Fruit fly (Drosophila melanogaster) whole organism, prepupa: ENCODE data around the gene Pfas.

ENCODE experiments used
- CG10631 ChIP-seq: fragments of 200-800 bp; sonication (Bioruptor generic); optimal IDR thresholded peaks from 2 replicates; lab custom pipeline; 2016; ENCODE audit warnings: missing biosample characterization, missing genetic modification characterization
- CG11762 ChIP-seq: fragments of 200-800 bp; sonication (Bioruptor generic); optimal IDR thresholded peaks from 3 replicates; lab custom pipeline; 2016; ENCODE audit warnings: missing biosample characterization, missing genetic modification characterization; ENCODE audit not compliant: insufficient read depth
- CG15336 ChIP-seq: fragments of 200-800 bp; sonication (Bioruptor generic); IDR thresholded peaks from 2 replicates; pipeline ENCODE4 v1.3.6; 2022; ENCODE audit warnings: missing biosample characterization, missing genetic modification characterization
- CG1621 ChIP-seq: fragments of 200-800 bp; sonication (Bioruptor generic); optimal IDR thresholded peaks from 3 replicates; lab custom pipeline; 2018; ENCODE audit warnings: missing biosample characterization, mild to moderate bottlenecking, missing genetic modification characterization
- CG3032 ChIP-seq: fragments of 200-800 bp; optimal IDR thresholded peaks from 2 replicates; lab custom pipeline; 2019; ENCODE audit warnings: missing biosample characterization, mild to moderate bottlenecking, missing genetic modification characterization, moderate library complexity
- CG34406 ChIP-seq: fragments of 200-800 bp; sonication (Bioruptor generic); optimal IDR thresholded peaks from 3 replicates; lab custom pipeline; 2016; ENCODE audit warnings: missing biosample characterization, missing genetic modification characterization
- CG3919 ChIP-seq: fragments of 200-800 bp; sonication (Bioruptor generic); optimal IDR thresholded peaks from 3 replicates; lab custom pipeline; 2016; ENCODE audit warnings: missing biosample characterization, missing genetic modification characterization
- CG4318 ChIP-seq: fragments of 200-800 bp; sonication (Bioruptor generic); optimal IDR thresholded peaks from 3 replicates; lab custom pipeline; 2017; ENCODE audit warnings: missing biosample characterization, mild to moderate bottlenecking, missing genetic modification characterization
- CG6163 ChIP-seq: fragments of 200-800 bp; sonication (Bioruptor generic); IDR thresholded peaks from 3 replicates; pipeline ENCODE4 v1.3.6; 2022; ENCODE audit warnings: missing biosample characterization, missing genetic modification characterization
- CG6276 ChIP-seq: fragments of 200-800 bp; sonication (Bioruptor generic); optimal IDR thresholded peaks from 2 replicates; lab custom pipeline; 2017; ENCODE audit warnings: missing biosample characterization, mild to moderate bottlenecking, missing genetic modification characterization
- CG6808 ChIP-seq: fragments of 200-800 bp; sonication (Bioruptor generic); optimal IDR thresholded peaks from 3 replicates; lab custom pipeline; 2017; ENCODE audit warnings: missing biosample characterization, missing genetic modification characterization, mild to moderate bottlenecking, moderate library complexity, missing genetic modification reagents
- CG6854 ChIP-seq: fragments of 200-800 bp; sonication (Bioruptor generic); optimal IDR thresholded peaks from 2 replicates; lab custom pipeline; 2017; ENCODE audit warnings: missing biosample characterization, mild to moderate bottlenecking, missing genetic modification characterization
- CG7368 ChIP-seq: fragments of 200-800 bp; sonication (Bioruptor generic); optimal IDR thresholded peaks from 3 replicates; lab custom pipeline; 2016; ENCODE audit warnings: missing biosample characterization, missing genetic modification characterization
- CG8119 ChIP-seq: fragments of 200-800 bp; sonication (Bioruptor generic); IDR thresholded peaks from 3 replicates; pipeline ENCODE4 v1.3.6; 2022; ENCODE audit warnings: missing biosample characterization, missing genetic modification characterization
- CG8319 ChIP-seq: fragments of 200-800 bp; sonication (Bioruptor generic); optimal IDR thresholded peaks from 3 replicates; lab custom pipeline; 2016; ENCODE audit warnings: missing biosample characterization, missing genetic modification characterization
- CG9139 ChIP-seq: fragments of 200-800 bp; sonication (Bioruptor generic); optimal IDR thresholded peaks from 3 replicates; lab custom pipeline; 2017; ENCODE audit warnings: missing biosample characterization, mild to moderate bottlenecking, missing genetic modification characterization
- Eip78C ChIP-seq: fragments of 200-800 bp; sonication (Bioruptor generic); peaks from one replicate; lab custom pipeline; 2016; ENCODE audit warnings: missing biosample characterization, missing genetic modification characterization
- Eip93F ChIP-seq: fragments of 200-800 bp; sonication (Bioruptor generic); optimal IDR thresholded peaks from 2 replicates; lab custom pipeline; 2016; ENCODE audit warnings: missing biosample characterization, mild to moderate bottlenecking, missing genetic modification characterization
- Gug ChIP-seq: fragments of 200-800 bp; sonication (Bioruptor generic); IDR thresholded peaks from 2 replicates; pipeline ENCODE4 v1.3.6; 2022; ENCODE audit warnings: missing biosample characterization, missing genetic modification characterization
- Hr38 ChIP-seq: sonication (Bioruptor generic); optimal IDR thresholded peaks from 2 replicates; lab custom pipeline; 2016; ENCODE audit warnings: missing biosample characterization, missing genetic modification characterization
- Hr4 ChIP-seq: fragments of 200-800 bp; sonication (Bioruptor generic); optimal IDR thresholded peaks from 3 replicates; lab custom pipeline; 2016; ENCODE audit warnings: missing biosample characterization, missing genetic modification characterization
- Lpt ChIP-seq: fragments of 200-800 bp; sonication (Bioruptor generic); optimal IDR thresholded peaks from 3 replicates; lab custom pipeline; 2016; ENCODE audit warnings: missing biosample characterization, missing genetic modification characterization
- Met ChIP-seq: fragments of 200-800 bp; sonication (Bioruptor generic); optimal IDR thresholded peaks from 3 replicates; lab custom pipeline; 2016; ENCODE audit warnings: missing biosample characterization, missing genetic modification characterization
- Smox ChIP-seq: fragments of 200-800 bp; sonication (Bioruptor generic); optimal IDR thresholded peaks from 3 replicates; lab custom pipeline; 2016; ENCODE audit warnings: missing biosample characterization, missing genetic modification characterization
- Sox102F ChIP-seq: fragments of 200-800 bp; sonication (Bioruptor generic); optimal IDR thresholded peaks from 2 replicates; lab custom pipeline; 2016; ENCODE audit warnings: missing biosample characterization, mild to moderate bottlenecking, missing genetic modification characterization
- Sox14 ChIP-seq: fragments of 200-800 bp; sonication (Bioruptor generic); optimal IDR thresholded peaks from 3 replicates; lab custom pipeline; 2016; ENCODE audit warnings: missing biosample characterization, missing genetic modification characterization
- Sox15 ChIP-seq: fragments of 200-800 bp; sonication (Bioruptor generic); optimal IDR thresholded peaks from 3 replicates; lab custom pipeline; 2016; ENCODE audit warnings: missing biosample characterization, missing genetic modification characterization
- achi ChIP-seq: fragments of 200-800 bp; sonication (Bioruptor generic); optimal IDR thresholded peaks from 3 replicates; lab custom pipeline; 2016; ENCODE audit warnings: missing biosample characterization, missing genetic modification characterization
- acj6 ChIP-seq: fragments of 200-800 bp; sonication (Bioruptor generic); optimal IDR thresholded peaks from 3 replicates; lab custom pipeline; 2016; ENCODE audit warnings: missing biosample characterization, missing genetic modification characterization
- dac ChIP-seq: fragments of 200-800 bp; sonication (Bioruptor generic); optimal IDR thresholded peaks from 2 replicates; lab custom pipeline; 2017; ENCODE audit warnings: missing biosample characterization, mild to moderate bottlenecking, missing genetic modification characterization
- dsx ChIP-seq: fragments of 200-800 bp; optimal IDR thresholded peaks from 3 replicates; lab custom pipeline; 2019; ENCODE audit warnings: missing biosample characterization, mild to moderate bottlenecking, missing genetic modification characterization, moderate library complexity; ENCODE audit not compliant: poor library complexity, severe bottlenecking
- eg ChIP-seq: fragments of 200-800 bp; sonication (Bioruptor generic); IDR thresholded peaks from 3 replicates; pipeline ENCODE4 v1.3.6; 2022; ENCODE audit warnings: missing biosample characterization, missing genetic modification characterization
- esn ChIP-seq: fragments of 200-800 bp; sonication (Bioruptor generic); optimal IDR thresholded peaks from 2 replicates; lab custom pipeline; 2016; ENCODE audit warnings: missing biosample characterization, mild to moderate bottlenecking, missing genetic modification characterization, moderate library complexity
- fd59A ChIP-seq: fragments of 200-800 bp; sonication (Bioruptor generic); optimal IDR thresholded peaks from 2 replicates; lab custom pipeline; 2017; ENCODE audit warnings: missing biosample characterization, mild to moderate bottlenecking, missing genetic modification characterization, missing genetic modification reagents
- fd85E ChIP-seq: fragments of 200-800 bp; sonication (Bioruptor generic); optimal IDR thresholded peaks from 3 replicates; lab custom pipeline; 2016; ENCODE audit warnings: missing biosample characterization, missing genetic modification characterization
- fkh ChIP-seq: fragments of 200-800 bp; sonication (Bioruptor generic); optimal IDR thresholded peaks from 3 replicates; lab custom pipeline; 2017; ENCODE audit warnings: missing biosample characterization, mild to moderate bottlenecking, missing genetic modification characterization, moderate library complexity
- lz ChIP-seq: fragments of 200-800 bp; sonication (Bioruptor generic); optimal IDR thresholded peaks from 3 replicates; lab custom pipeline; 2016; ENCODE audit warnings: missing biosample characterization, missing genetic modification characterization
- pdm3 ChIP-seq: fragments of 200-800 bp; sonication (Bioruptor generic); optimal IDR thresholded peaks from 3 replicates; lab custom pipeline; 2016; ENCODE audit warnings: missing biosample characterization, missing genetic modification characterization
- salr ChIP-seq, 2 experiments: fragments of 200-800 bp; sonication (Bioruptor generic); optimal IDR thresholded peaks; 3 replicates each; lab custom pipeline; 2016 to 2018; ENCODE audit warnings: missing biosample characterization in 2 of 2, missing genetic modification characterization in 2 of 2, mild to moderate bottlenecking in 1 of 2
- spab ChIP-seq: fragments of 200-800 bp; sonication (Bioruptor generic); optimal IDR thresholded peaks from 2 replicates; lab custom pipeline; 2017; ENCODE audit warnings: missing biosample characterization, mild to moderate bottlenecking, missing genetic modification characterization, missing genetic modification reagents
- ss ChIP-seq, 2 experiments: fragments of 200-800 bp; sonication (Bioruptor generic); optimal IDR thresholded peaks; 2 replicates in 1 of 2; 3 replicates in 1 of 2; lab custom pipeline; 2017 to 2018; ENCODE audit warnings: mild to moderate bottlenecking in 2 of 2, missing biosample characterization in 2 of 2, missing genetic modification characterization in 2 of 2, moderate library complexity in 1 of 2
- svp ChIP-seq: fragments of 200-800 bp; sonication (Bioruptor generic); peaks from one replicate; lab custom pipeline; 2016; ENCODE audit warnings: missing biosample characterization, missing genetic modification characterization
- vri ChIP-seq: fragments of 200-800 bp; sonication (Bioruptor generic); optimal IDR thresholded peaks from 3 replicates; lab custom pipeline; 2016; ENCODE audit warnings: missing biosample characterization, mild to moderate bottlenecking, missing genetic modification characterization

Pfas gene

DNA sequence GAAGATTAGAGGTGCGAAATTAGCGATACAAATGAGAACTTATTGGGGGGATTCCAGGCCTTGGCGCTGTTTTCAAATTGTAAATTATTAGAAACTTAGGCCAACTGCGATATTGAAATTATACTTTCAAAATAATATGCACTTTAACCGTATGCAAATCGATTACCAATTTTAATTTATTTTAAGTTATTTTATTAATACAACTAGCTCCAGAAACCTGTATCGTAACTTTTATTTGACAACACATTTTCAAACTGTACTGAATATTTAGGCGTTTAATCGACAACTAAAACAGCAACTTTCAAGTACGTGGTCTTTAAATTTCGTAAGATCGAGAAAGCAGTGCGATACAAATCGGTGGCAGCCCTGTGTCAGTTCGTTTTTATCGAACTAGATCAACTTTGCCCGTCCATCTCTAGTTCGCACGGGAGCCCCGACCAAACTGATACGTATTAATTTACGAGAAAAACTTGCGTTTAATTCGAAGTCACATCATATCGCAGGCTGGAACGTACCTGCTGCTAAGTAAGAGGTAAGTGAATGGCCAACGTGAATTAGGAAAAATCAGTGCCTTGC is 24.9 kb upstream of the Pfas start, which contains the start of the genes CG9154 and Kr-h2 (continued):
- no peak for TF ChIP-seq CG6808 (GFP tag; lab: Kevin White, UChicago)
- peak; percentile 66 for TF ChIP-seq Eip78C (GFP tag; lab: Kevin White, UChicago)
- no peak for TF ChIP-seq Hr4 (GFP tag; lab: Kevin White, UChicago)
- TF ChIP-seq Sox15 (GFP tag; lab: Kevin White, UChicago): no peak
- no peak for TF ChIP-seq Lpt (GFP tag; lab: Kevin White, UChicago)
- TF ChIP-seq CG15336 (GFP tag; lab: Robert Waterston, UW): no peak; the same call in 1 of the 2 replicates
- no peak for TF ChIP-seq ss (GFP tag; optimal IDR thresholded peaks at IDR 0.05; lab: Kevin White, UChicago)
- TF ChIP-seq fkh (GFP tag; lab: Kevin White, UChicago): peak; percentile 48
- TF ChIP-seq svp: peak; percentile 80
- TF ChIP-seq salr (GFP tag; optimal IDR thresholded peaks at IDR 0.05; lab: Kevin White, UChicago): no peak
- TF ChIP-seq CG8319 (GFP tag; lab: Kevin White, UChicago): no peak
- no peak for TF ChIP-seq CG1621
- TF ChIP-seq acj6: no peak
- TF ChIP-seq CG6276 (GFP tag; lab: Kevin White, UChicago): peak; percentile 63
- no peak for TF ChIP-seq Sox102F (GFP tag; lab: Kevin White, UChicago)
- peak; percentile 21 for TF ChIP-seq CG6854 (GFP tag; lab: Kevin White, UChicago)
- TF ChIP-seq vri (GFP tag; lab: Kevin White, UChicago): no peak
- TF ChIP-seq CG7368 (GFP tag; lab: Kevin White, UChicago): peak; percentile 29
- TF ChIP-seq eg (GFP tag; lab: Robert Waterston, UW): peak; percentile 84
- no peak for TF ChIP-seq Smox (GFP tag; lab: Kevin White, UChicago)
- peak; percentile 59; the same call in 1 of the 2 replicates for TF ChIP-seq Gug
- no peak for TF ChIP-seq CG9139
- TF ChIP-seq Met (GFP tag; lab: Kevin White, UChicago): peak; percentile 56
- no peak for TF ChIP-seq Hr38 (GFP tag; lab: Kevin White, UChicago)

DNA sequence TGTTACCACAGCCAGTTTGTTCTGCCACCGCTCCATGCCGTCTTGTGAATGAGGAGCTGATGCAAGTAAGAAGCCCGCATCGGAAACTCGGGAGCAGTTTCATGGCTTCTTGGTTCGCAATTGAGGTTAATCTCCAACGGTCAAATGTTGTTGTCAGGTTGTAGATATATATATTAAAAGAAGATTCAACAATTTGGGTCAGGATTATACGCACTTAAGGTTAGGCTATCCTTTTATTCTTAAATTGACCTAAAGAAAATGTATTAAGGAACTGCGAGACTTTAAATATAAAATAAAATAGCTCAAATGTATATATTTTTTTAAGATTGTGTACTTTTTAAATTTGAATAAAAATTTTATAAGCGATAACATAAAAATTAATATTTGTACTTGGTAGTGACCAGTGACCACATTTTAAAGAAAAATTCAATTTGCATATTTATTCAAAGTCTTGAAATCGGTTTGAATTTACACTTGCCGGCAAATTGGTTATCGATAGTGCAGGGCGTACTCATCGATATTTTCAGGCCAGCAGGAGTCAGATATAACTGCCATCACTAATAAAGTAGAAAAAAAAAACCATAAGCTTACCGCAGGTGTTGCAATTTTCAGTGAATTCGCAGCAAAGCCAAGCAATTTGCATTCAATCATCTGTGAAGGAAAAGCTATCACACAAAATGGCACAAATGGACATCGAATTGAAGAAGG is 22.8 kb upstream of the Pfas start, which contains the start of the genes CG9150 and Pfdn1:
Gene CG9150, minus strand, starts transcription at position 51 of the 708 bp plus-strand sequence.
Gene Pfdn1, plus strand, starts transcription at position 536 of the 708 bp plus-strand sequence.
- TF ChIP-seq esn (GFP tag; lab: Kevin White, UChicago) (peak; percentile 9), Smox (GFP tag; lab: Kevin White, UChicago) (no peak), Eip78C (GFP tag; lab: Kevin White, UChicago) (peak; percentile 61)

DNA sequence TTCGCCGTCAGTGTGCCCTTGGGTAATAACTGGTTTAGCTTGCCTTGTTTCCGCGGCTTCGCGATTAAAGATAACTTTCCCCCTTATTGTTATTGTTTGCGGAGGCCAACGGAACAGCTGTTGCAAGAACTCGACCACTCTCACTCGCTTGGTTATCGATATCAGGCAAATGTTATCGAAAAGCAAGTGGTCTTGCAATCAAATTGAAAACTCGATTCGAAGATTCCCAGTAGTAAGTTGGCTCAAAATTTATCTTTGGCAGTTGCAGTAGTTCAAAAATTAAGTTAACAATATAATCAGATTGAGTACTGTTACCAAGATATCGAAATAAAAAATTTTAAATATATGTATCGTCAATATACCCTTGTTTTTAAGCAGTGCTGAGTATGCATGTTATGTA is 20.0 kb upstream of the Pfas start, which contains the start of the genes Fbw5 and CG9147:
Gene Fbw5, minus strand, starts transcription at position 131 of the 400 bp plus-strand sequence.
Gene CG9147, plus strand, starts transcription at position 175 of the 400 bp plus-strand sequence.
- TF ChIP-seq Sox15 (GFP tag; lab: Kevin White, UChicago) (peak; percentile 99), CG7368 (GFP tag; lab: Kevin White, UChicago) (peak; percentile 99), CG11762 (GFP tag; lab: Kevin White, UChicago) (peak; percentile 99), CG15336 (GFP tag; lab: Robert Waterston, UW) (peak; percentile 100), fd85E (peak; percentile 97), pdm3 (GFP tag; lab: Kevin White, UChicago) (peak; percentile 100), Eip78C (GFP tag; lab: Kevin White, UChicago) (peak; percentile 100), CG3032 (tag; lab: Kevin White, UChicago) (peak; percentile 99), lz (GFP tag; lab: Kevin White, UChicago) (peak; percentile 100), CG6163 (GFP tag; lab: Robert Waterston, UW) (peak; percentile 100), spab (GFP tag; lab: Kevin White, UChicago) (peak; percentile 99), CG10631 (GFP tag; lab: Kevin White, UChicago) (peak; percentile 100), Met (GFP tag; lab: Kevin White, UChicago) (peak; percentile 100), achi (peak; percentile 99), Smox (GFP tag; lab: Kevin White, UChicago) (peak; percentile 100), Eip93F (GFP tag; lab: Kevin White, UChicago) (peak; percentile 99), CG8119 (peak; percentile 100), Hr38 (GFP tag; lab: Kevin White, UChicago) (peak; percentile 94), CG6276 (GFP tag; lab: Kevin White, UChicago) (peak; percentile 99), CG4318 (GFP tag; lab: Kevin White, UChicago) (peak; percentile 99), Sox14 (peak; percentile 100), dac (GFP tag; lab: Kevin White, UChicago) (peak; percentile 99), dsx (GFP tag; lab: Kevin White, UChicago) (peak; percentile 99), fd59A (GFP tag; lab: Kevin White, UChicago) (peak; percentile 99), ss (GFP tag; optimal IDR thresholded peaks at IDR 0.05; lab: Kevin White, UChicago) (peak; percentile 99 to 100), CG3919 (GFP tag; lab: Kevin White, UChicago) (peak; percentile 100), CG1621 (peak; percentile 99), CG34406 (GFP tag; lab: Kevin White, UChicago) (peak; percentile 100), svp (peak; percentile 100), CG8319 (GFP tag; lab: Kevin White, UChicago) (peak; percentile 99)
